Worm (Caenorhabditis elegans) whole organism, L2 larva: ENCODE data around the gene K10H10.9.

ENCODE experiments used
- C34F6.9 ChIP-seq: fragments of 150-350 bp; optimal IDR thresholded peaks from 2 replicates; lab custom pipeline; 2014; ENCODE audit warnings: missing biosample characterization, missing genetic modification characterization
- F13H6.1 ChIP-seq: sonication (generic microtip); optimal IDR thresholded peaks from 2 replicates; lab custom pipeline; 2016; ENCODE audit warnings: missing genetic modification characterization, missing compliant biosample characterization
- R02D3.7 ChIP-seq: fragments of 150-350 bp; optimal IDR thresholded peaks from 2 replicates; lab custom pipeline; 2014; ENCODE audit warnings: missing biosample characterization, missing genetic modification characterization
- Y55F3AM.14 ChIP-seq: fragments of 200-800 bp; sonication (Bioruptor generic); optimal IDR thresholded peaks from 2 replicates; lab custom pipeline; 2018; ENCODE audit warnings: mild to moderate bottlenecking, missing genetic modification characterization, missing compliant biosample characterization
- alr-1 ChIP-seq: fragments of 150-350 bp; optimal IDR thresholded peaks from 2 replicates; lab custom pipeline; 2014; ENCODE audit warnings: missing biosample characterization, missing genetic modification characterization
- aly-2 ChIP-seq: fragments of 150-350 bp; optimal IDR thresholded peaks from 2 replicates; lab custom pipeline; 2014; ENCODE audit warnings: missing biosample characterization, missing genetic modification characterization
- ama-1 ChIP-seq: fragments of 150-350 bp; optimal IDR thresholded peaks from 2 replicates; lab custom pipeline; 2018; ENCODE audit warnings: inconsistent platforms
- blmp-1 ChIP-seq: sonication (generic microtip); optimal IDR thresholded peaks from 2 replicates; lab custom pipeline; 2017; ENCODE audit warnings: missing genetic modification characterization, mild to moderate bottlenecking, missing compliant biosample characterization, antibody characterized with exemption, moderate library complexity; ENCODE audit not compliant: insufficient read depth
- ceh-82 ChIP-seq: fragments of 150-350 bp; optimal IDR thresholded peaks from 2 replicates; lab custom pipeline; 2014; ENCODE audit warnings: missing biosample characterization, missing genetic modification characterization
- crh-2 ChIP-seq: sonication (generic microtip); optimal IDR thresholded peaks from 2 replicates; lab custom pipeline; 2017; ENCODE audit warnings: missing biosample characterization, missing genetic modification characterization
- dmd-4 ChIP-seq: sonication (generic microtip); optimal IDR thresholded peaks from 2 replicates; lab custom pipeline; 2017; ENCODE audit warnings: missing biosample characterization, missing genetic modification characterization
- egl-27 ChIP-seq: sonication (generic microtip); optimal IDR thresholded peaks from 3 replicates; lab custom pipeline; 2017; ENCODE audit warnings: missing biosample characterization, missing genetic modification reagents, missing genetic modification characterization
- elt-1 ChIP-seq: fragments of 150-350 bp; optimal IDR thresholded peaks from 2 replicates; lab custom pipeline; 2014; ENCODE audit warnings: missing biosample characterization, missing genetic modification characterization
- elt-3 ChIP-seq: sonication (generic microtip); optimal IDR thresholded peaks from 2 replicates; lab custom pipeline; 2017; ENCODE audit warnings: missing biosample characterization, missing genetic modification characterization
- fos-1 ChIP-seq: fragments of 150-350 bp; optimal IDR thresholded peaks from 2 replicates; lab custom pipeline; 2014; ENCODE audit warnings: missing biosample characterization, missing genetic modification characterization
- lin-13 ChIP-seq: fragments of 150-350 bp; optimal IDR thresholded peaks from 2 replicates; lab custom pipeline; 2014; ENCODE audit warnings: missing biosample characterization, missing genetic modification reagents, missing genetic modification characterization
- lin-39 ChIP-seq: fragments of 150-350 bp; optimal IDR thresholded peaks from 2 replicates; lab custom pipeline; 2014; ENCODE audit warnings: missing biosample characterization, missing genetic modification reagents, missing genetic modification characterization
- mab-5 ChIP-seq: fragments of 150-350 bp; optimal IDR thresholded peaks from 2 replicates; lab custom pipeline; 2014; ENCODE audit warnings: missing biosample characterization, missing genetic modification characterization
- mbf-1 ChIP-seq: sonication (generic microtip); optimal IDR thresholded peaks from 2 replicates; lab custom pipeline; 2017; ENCODE audit warnings: missing biosample characterization, missing genetic modification characterization
- nhr-10 ChIP-seq: sonication (generic microtip); optimal IDR thresholded peaks from 2 replicates; lab custom pipeline; 2017; ENCODE audit warnings: missing biosample characterization, missing genetic modification characterization
- nhr-12 ChIP-seq: fragments of 150-350 bp; optimal IDR thresholded peaks from 2 replicates; lab custom pipeline; 2014; ENCODE audit warnings: missing biosample characterization, missing genetic modification characterization
- nhr-129 ChIP-seq: fragments of 150-350 bp; optimal IDR thresholded peaks from 2 replicates; lab custom pipeline; 2014; ENCODE audit warnings: missing biosample characterization, missing genetic modification characterization
- nhr-21 ChIP-seq: fragments of 150-350 bp; optimal IDR thresholded peaks from 2 replicates; lab custom pipeline; 2014; ENCODE audit warnings: missing biosample characterization, missing genetic modification characterization
- nhr-23 ChIP-seq: fragments of 150-350 bp; optimal IDR thresholded peaks from 2 replicates; lab custom pipeline; 2014; ENCODE audit warnings: missing biosample characterization, missing genetic modification reagents, missing genetic modification characterization
- nhr-237 ChIP-seq: fragments of 150-350 bp; optimal IDR thresholded peaks from 2 replicates; lab custom pipeline; 2014; ENCODE audit warnings: missing biosample characterization, missing genetic modification characterization
- nhr-25 ChIP-seq: fragments of 150-350 bp; sonication (generic microtip); optimal IDR thresholded peaks from 3 replicates; lab custom pipeline; 2014; ENCODE audit warnings: missing biosample characterization, missing genetic modification characterization
- nhr-6 ChIP-seq: fragments of 150-350 bp; optimal IDR thresholded peaks from 2 replicates; lab custom pipeline; 2014; ENCODE audit warnings: missing biosample characterization, missing genetic modification characterization
- nhr-77 ChIP-seq: fragments of 150-350 bp; optimal IDR thresholded peaks from 2 replicates; lab custom pipeline; 2014; ENCODE audit warnings: missing biosample characterization, missing genetic modification characterization
- peb-1 ChIP-seq: fragments of 150-350 bp; optimal IDR thresholded peaks from 2 replicates; lab custom pipeline; 2014; ENCODE audit warnings: missing biosample characterization, missing genetic modification characterization
- sem-4 ChIP-seq: fragments of 150-350 bp; optimal IDR thresholded peaks from 2 replicates; lab custom pipeline; 2014; ENCODE audit warnings: missing biosample characterization, missing genetic modification reagents, missing genetic modification characterization
- skn-1 ChIP-seq: sonication (generic microtip); optimal IDR thresholded peaks from 2 replicates; lab custom pipeline; 2017; ENCODE audit warnings: missing biosample characterization, missing genetic modification characterization
- sma-3 ChIP-seq: sonication (generic microtip); optimal IDR thresholded peaks from 2 replicates; lab custom pipeline; 2016; ENCODE audit warnings: missing genetic modification reagents, missing genetic modification characterization, missing compliant biosample characterization
- snpc-4 ChIP-seq: fragments of 150-350 bp; optimal IDR thresholded peaks from 2 replicates; lab custom pipeline; 2014; ENCODE audit warnings: missing biosample characterization, missing genetic modification characterization
- unc-39 ChIP-seq: fragments of 150-350 bp; optimal IDR thresholded peaks from 2 replicates; lab custom pipeline; 2014; ENCODE audit warnings: missing biosample characterization, missing genetic modification characterization
- unc-62 ChIP-seq: fragments of 150-350 bp; optimal IDR thresholded peaks from 2 replicates; lab custom pipeline; 2014; ENCODE audit warnings: missing biosample characterization, missing genetic modification reagents, missing genetic modification characterization
- zag-1 ChIP-seq: fragments of 150-350 bp; optimal IDR thresholded peaks from 2 replicates; lab custom pipeline; 2014; ENCODE audit warnings: missing biosample characterization, missing genetic modification characterization
- ztf-1 ChIP-seq: fragments of 200-800 bp; sonication (Bioruptor generic); conservative IDR thresholded peaks from 2 replicates; pipeline ENCODE4 v1.3.6; 2022; ENCODE audit warnings: missing genetic modification characterization, missing compliant biosample characterization
- ztf-11 ChIP-seq: sonication (generic microtip); optimal IDR thresholded peaks from 2 replicates; lab custom pipeline; 2017; ENCODE audit warnings: missing biosample characterization, missing genetic modification characterization
- ztf-4 ChIP-seq: fragments of 150-350 bp; optimal IDR thresholded peaks from 2 replicates; lab custom pipeline; 2014; ENCODE audit warnings: missing biosample characterization, missing genetic modification characterization

Gene K10H10.9

DNA sequence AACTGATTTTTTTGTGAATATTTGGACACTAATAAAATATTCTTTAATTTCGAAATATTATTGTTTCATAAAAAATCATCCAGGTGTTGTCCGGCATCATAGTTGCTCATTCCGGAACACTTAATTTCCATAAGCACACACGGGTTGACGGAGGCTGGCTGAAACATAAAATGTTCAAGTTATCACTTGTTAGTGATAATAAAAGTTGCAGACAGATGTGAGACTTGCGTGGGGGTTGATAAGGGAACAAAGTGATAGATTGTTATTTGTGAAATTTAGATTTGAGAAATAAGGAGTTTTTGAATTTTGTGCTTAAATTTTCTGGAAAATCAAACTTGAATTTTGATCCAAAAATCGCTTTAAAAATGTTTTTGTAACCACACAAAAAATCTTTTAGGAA is 4.8 kb downstream of the K10H10.9 start:
- TF ChIP-seq fos-1 (tag; lab: Kevin White, UChicago): peak; percentile 69
- TF ChIP-seq nhr-129 (tag; lab: Kevin White, UChicago): no peak
- no peak for TF ChIP-seq skn-1 (tag; lab: Kevin White, UChicago)

DNA sequence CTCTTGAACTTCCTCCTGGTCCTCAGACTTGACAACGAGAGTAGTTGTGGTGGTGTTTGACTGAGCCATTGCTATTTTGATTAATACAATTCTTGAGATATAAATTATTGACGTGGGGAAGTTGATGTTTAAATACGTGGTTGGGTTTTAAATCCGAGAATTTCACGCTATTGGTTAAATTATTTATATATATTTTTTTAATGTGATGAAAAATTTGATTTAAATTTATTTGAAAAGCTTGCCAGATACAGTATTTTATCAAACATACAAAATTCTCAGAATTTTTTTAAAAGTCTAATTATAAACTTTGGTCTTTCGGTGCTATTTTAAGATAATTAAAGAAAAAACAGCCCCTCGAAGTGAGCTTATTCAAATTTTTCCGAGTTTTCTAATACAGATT is 7.4 kb downstream of the K10H10.9 start, which contains the start of the genes K10H10.7 and K10H10.10:
Gene K10H10.7 (minus strand): TSS at position 101 of the 400 bp plus-strand sequence.
Gene K10H10.10 (plus strand): TSS at position 204 of the 400 bp plus-strand sequence.
- TF ChIP-seq elt-3 (no peak), mbf-1 (tag; lab: Kevin White, UChicago) (no peak), R02D3.7 (tag; lab: Kevin White, UChicago) (no peak), ztf-4 (tag; lab: Kevin White, UChicago) (no peak), egl-27 (no peak), nhr-21 (tag; lab: Kevin White, UChicago) (no peak), elt-1 (no peak), crh-2 (no peak), skn-1 (tag; lab: Kevin White, UChicago) (no peak), blmp-1 (tag; lab: Kevin White, UChicago) (no peak), ztf-1 (GFP tag; lab: Robert Waterston, UW) (no peak), F13H6.1 (no peak), nhr-25 (no peak), nhr-237 (tag; lab: Kevin White, UChicago) (no peak), Y55F3AM.14 (no peak), mab-5 (tag; lab: Kevin White, UChicago) (no peak), nhr-129 (tag; lab: Kevin White, UChicago) (no peak), nhr-12 (tag; lab: Kevin White, UChicago) (no peak), ama-1 (lab: Kevin White, UChicago) (no peak), ceh-82 (tag; lab: Kevin White, UChicago) (no peak)

DNA sequence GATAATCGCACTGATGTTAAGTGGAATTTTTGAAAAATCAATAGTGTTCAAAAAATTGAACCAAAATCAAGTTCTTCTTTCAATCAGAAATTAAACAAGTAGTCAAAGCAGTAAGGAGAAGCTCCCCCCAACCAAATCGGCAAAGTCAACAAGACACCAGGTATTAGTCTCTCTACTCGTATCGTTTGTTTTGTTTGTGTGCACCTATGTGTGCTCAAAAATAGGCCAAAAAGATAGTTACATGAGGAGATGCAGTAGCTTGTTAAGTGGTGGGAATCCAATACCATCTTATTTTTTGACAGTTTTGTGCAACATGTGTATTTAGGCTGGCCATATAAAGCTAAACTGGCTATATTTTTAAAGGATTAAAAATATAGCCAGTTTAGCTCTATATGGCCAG is 8.7 kb downstream of the K10H10.9 start, which contains the start of gene K10H10.12:
Gene K10H10.12 (minus strand): TSS at position 101 of the 400 bp plus-strand sequence.
- TF ChIP-seq lin-39 (tag; lab: Kevin White, UChicago): no peak
- no peak for TF ChIP-seq skn-1 (tag; lab: Kevin White, UChicago)
- TF ChIP-seq C34F6.9: no peak
- TF ChIP-seq nhr-129 (tag; lab: Kevin White, UChicago): no peak
- no peak for TF ChIP-seq nhr-6 (tag; lab: Kevin White, UChicago)
- TF ChIP-seq F13H6.1: no peak
- no peak for TF ChIP-seq sem-4
- TF ChIP-seq nhr-237 (tag; lab: Kevin White, UChicago): no peak
- no peak for TF ChIP-seq ztf-11 (tag; lab: Kevin White, UChicago)
- no peak for TF ChIP-seq sma-3
- no peak for TF ChIP-seq zag-1
- no peak for TF ChIP-seq nhr-10 (tag; lab: Kevin White, UChicago)
- no peak for TF ChIP-seq ztf-1 (GFP tag; lab: Robert Waterston, UW)
- no peak for TF ChIP-seq egl-27
- no peak for TF ChIP-seq nhr-23
- no peak for TF ChIP-seq crh-2
- TF ChIP-seq unc-62 (GFP tag; lab: Kevin White, UChicago): no peak

DNA sequence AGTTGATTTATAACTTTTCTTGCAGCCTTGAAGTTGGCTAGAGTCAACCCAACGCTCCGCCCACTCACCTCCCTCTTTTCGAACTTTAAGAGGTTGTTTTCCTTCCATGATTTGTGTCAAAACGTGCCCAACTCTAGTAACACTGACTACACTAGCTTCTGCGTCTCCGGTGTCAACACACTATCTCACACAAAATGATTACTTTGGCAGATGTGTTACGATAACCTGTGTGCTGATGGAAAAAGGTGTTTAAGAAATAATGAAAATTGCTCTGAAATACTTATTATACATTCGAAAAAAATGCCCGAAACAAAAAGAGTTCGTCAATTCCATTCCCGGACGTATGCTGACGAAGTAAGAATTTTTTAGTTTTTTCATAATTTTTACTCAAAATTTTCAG is 11.9 kb downstream of the K10H10.9 start, which contains the start of gene K10H10.6:
Gene K10H10.6 (plus strand): TSS at position 301 of the 400 bp plus-strand sequence.
- TF ChIP-seq peb-1 (tag; lab: Kevin White, UChicago): no peak
- TF ChIP-seq dmd-4 (tag; lab: Kevin White, UChicago): no peak
- no peak for TF ChIP-seq lin-13 (GFP tag; lab: Kevin White, UChicago)
- TF ChIP-seq R02D3.7 (tag; lab: Kevin White, UChicago): no peak
- no peak for TF ChIP-seq nhr-23
- TF ChIP-seq nhr-12 (tag; lab: Kevin White, UChicago): no peak
- TF ChIP-seq egl-27: no peak
- no peak for TF ChIP-seq skn-1 (tag; lab: Kevin White, UChicago)
- no peak for TF ChIP-seq snpc-4 (tag; lab: Kevin White, UChicago)
- no peak for TF ChIP-seq alr-1
- no peak for TF ChIP-seq aly-2 (tag; lab: Kevin White, UChicago)
- no peak for TF ChIP-seq ztf-1 (GFP tag; lab: Robert Waterston, UW)
- no peak for TF ChIP-seq unc-62 (GFP tag; lab: Kevin White, UChicago)
- no peak for TF ChIP-seq blmp-1 (tag; lab: Kevin White, UChicago)
- TF ChIP-seq mab-5 (tag; lab: Kevin White, UChicago): no peak
- TF ChIP-seq unc-39 (tag; lab: Kevin White, UChicago): no peak
- no peak for TF ChIP-seq nhr-237 (tag; lab: Kevin White, UChicago)
- TF ChIP-seq nhr-77 (tag; lab: Kevin White, UChicago): no peak
- no peak for TF ChIP-seq nhr-25
